Worm (Caenorhabditis elegans) whole organism, late embryonic: Measurements from ENCODE around the gene mrp-4.

ENCODE experiments used
- ama-1 ChIP-seq: fragments of 150-350 bp; optimal IDR thresholded peaks from 2 replicates; lab custom pipeline; 2014
- elt-2 ChIP-seq: sonication (generic microtip); optimal IDR thresholded peaks from 2 replicates; lab custom pipeline; 2016; ENCODE audit warnings: missing genetic modification reagents, missing genetic modification characterization, missing compliant biosample characterization
- hlh-6 ChIP-seq: sonication (generic microtip); optimal IDR thresholded peaks from 2 replicates; lab custom pipeline; 2016; ENCODE audit warnings: missing genotype, missing genetic modification characterization, missing compliant biosample characterization
- lim-6 ChIP-seq: sonication (generic microtip); optimal IDR thresholded peaks from 2 replicates; lab custom pipeline; 2016; ENCODE audit warnings: missing genetic modification characterization, missing compliant biosample characterization
- lin-11 ChIP-seq: fragments of 200-800 bp; sonication (Bioruptor generic); optimal IDR thresholded peaks from 2 replicates; lab custom pipeline; 2018; ENCODE audit warnings: mild to moderate bottlenecking, missing genetic modification characterization, missing compliant biosample characterization
- nhr-11 ChIP-seq: fragments of 150-350 bp; optimal IDR thresholded peaks from 2 replicates; lab custom pipeline; 2014; ENCODE audit warnings: missing biosample characterization, missing genetic modification characterization
- pag-3 ChIP-seq: sonication (generic microtip); optimal IDR thresholded peaks from 2 replicates; lab custom pipeline; 2016; ENCODE audit warnings: missing compliant biosample characterization, missing genetic modification characterization, borderline replicate concordance
- pha-2 ChIP-seq: sonication (generic microtip); optimal IDR thresholded peaks from 2 replicates; lab custom pipeline; 2017; ENCODE audit warnings: mild to moderate bottlenecking, missing genetic modification characterization, missing compliant biosample characterization
- pqm-1 ChIP-seq: sonication (generic microtip); optimal IDR thresholded peaks from 2 replicates; lab custom pipeline; 2016; ENCODE audit warnings: missing genetic modification characterization, missing compliant biosample characterization
- sox-2 ChIP-seq: fragments of 200-800 bp; sonication (Bioruptor generic); IDR thresholded peaks from 2 replicates; pipeline ENCODE4 v1.3.6; 2022; ENCODE audit warnings: missing genetic modification reagents, missing genetic modification characterization, missing compliant biosample characterization
- tbx-2 ChIP-seq: sonication (generic microtip); optimal IDR thresholded peaks from 2 replicates; lab custom pipeline; 2016; ENCODE audit warnings: missing genetic modification characterization, missing compliant biosample characterization
- tbx-7 ChIP-seq: sonication (generic microtip); optimal IDR thresholded peaks from 2 replicates; lab custom pipeline; 2016; ENCODE audit warnings: missing genotype, missing genetic modification characterization, missing compliant biosample characterization
- unc-86 ChIP-seq: sonication (generic microtip); optimal IDR thresholded peaks from 2 replicates; lab custom pipeline; 2016; ENCODE audit warnings: missing genetic modification characterization, missing compliant biosample characterization

DNA sequence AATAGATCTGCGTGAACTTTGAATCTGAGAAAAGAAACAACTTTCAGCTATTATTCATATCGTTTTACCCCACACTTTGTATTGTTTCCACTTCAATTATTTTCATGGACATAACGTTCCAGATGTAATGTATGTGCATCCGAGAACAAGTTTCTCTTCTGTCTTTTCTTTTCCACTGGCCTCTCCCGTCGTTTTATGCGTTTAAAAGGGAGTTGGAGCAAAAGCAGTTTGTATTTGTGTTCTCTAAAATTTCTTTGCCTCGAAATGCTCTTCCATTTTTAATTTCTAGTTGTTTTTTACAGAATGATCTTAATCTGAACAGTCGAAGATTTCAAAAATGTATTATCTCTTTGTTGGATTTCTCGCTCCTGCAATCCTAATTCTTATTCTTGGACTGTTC lies 27.5 kb upstream of the mrp-4 start, which contains the start of gene R07B1.11:
- TF ChIP-seq unc-86 (tag; lab: Kevin White, UChicago) (no peak), pag-3 (tag; lab: Kevin White, UChicago) (no peak), lin-11 (tag; lab: Kevin White, UChicago) (no peak), hlh-6 (tag; lab: Kevin White, UChicago) (no peak), pqm-1 (tag; lab: Kevin White, UChicago) (no peak), elt-2 (tag; lab: Kevin White, UChicago) (no peak), lim-6 (tag; lab: Kevin White, UChicago) (no peak), ama-1 (lab: Kevin White, UChicago) (no peak), sox-2 (GFP tag; lab: Robert Waterston, UW) (no peak), nhr-11 (tag; lab: Kevin White, UChicago) (no peak), tbx-2 (no peak), pha-2 (no peak), tbx-7 (no peak)
